In the genomic region with DNA sequence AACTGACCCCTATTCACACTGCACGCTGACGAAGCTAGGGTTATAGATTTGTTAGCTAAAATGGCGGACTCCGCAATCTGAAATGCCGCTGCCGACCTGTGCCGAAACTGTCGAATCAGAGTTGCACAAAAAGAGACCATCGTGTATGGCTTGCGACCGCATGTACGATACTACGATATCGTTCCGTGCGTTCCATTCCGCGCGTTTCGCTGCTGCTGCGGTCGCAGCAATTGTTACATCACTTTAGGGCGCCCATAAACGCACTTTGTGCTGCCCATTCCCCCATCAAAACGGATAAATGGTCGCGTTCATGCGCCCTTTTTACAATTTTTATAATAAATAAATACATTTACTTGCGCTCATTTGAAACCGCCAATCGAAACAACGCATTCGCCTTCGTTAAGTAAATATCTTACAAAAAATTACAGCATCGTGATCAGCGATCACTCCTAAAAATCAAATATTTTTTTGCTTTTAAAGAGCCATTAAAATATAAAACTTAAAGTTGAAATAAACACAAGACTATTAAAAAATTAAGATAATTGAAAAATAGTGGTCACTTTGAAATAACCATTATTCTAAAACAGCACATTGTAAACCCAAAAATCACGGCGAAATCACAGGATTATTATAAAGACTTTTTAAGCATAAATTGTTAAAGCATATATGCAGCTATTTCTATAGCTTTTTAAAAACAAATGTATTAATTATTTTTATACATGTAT, we compare ENCODE assay signal across 5 fruit fly cellular contexts.
A peak's percentile ranks its signal among the peaks of the same experiment; 100 is the strongest.
TF ChIP-seq lines count a peak whose summit lies in the region.

A gene (minus strand): TSS at position 174 of the 725 bp plus-strand sequence.

- TF ChIP-seq CTCF in whole organism, embryonic (GFP tag; optimal IDR thresholded peaks at IDR 0.05; lab: Kevin White, UChicago): no peak

TF ChIP-seq in whole organism, adult, 20 proteins besides CTCF, POLR2A, EP300 and RAD21 (continues in another document):
- peak; percentile 13 for TF ChIP-seq pad (GFP tag; optimal IDR thresholded peaks at IDR 0.05; lab: Kevin White, UChicago)
- TF ChIP-seq CG14711 (tag; optimal IDR thresholded peaks at IDR 0.05; lab: Kevin White, UChicago): peak; percentile 58
- peak; percentile 21 for TF ChIP-seq CG11617 (GFP tag; optimal IDR thresholded peaks at IDR 0.05; lab: Kevin White, UChicago)
- peak; percentile 66 for TF ChIP-seq CG7101 (tag; optimal IDR thresholded peaks at IDR 0.05; lab: Kevin White, UChicago)
- peak; percentile 13 for TF ChIP-seq CG33017 (tag; optimal IDR thresholded peaks at IDR 0.05; lab: Kevin White, UChicago)
- peak; percentile 31 for TF ChIP-seq ovo (GFP tag; optimal IDR thresholded peaks at IDR 0.05; lab: Kevin White, UChicago)
- peak; percentile 86 for TF ChIP-seq Mnt (GFP tag; optimal IDR thresholded peaks at IDR 0.05; lab: Kevin White, UChicago)
- TF ChIP-seq CG12768 (GFP tag; optimal IDR thresholded peaks at IDR 0.05; lab: Kevin White, UChicago): peak; percentile 58
- TF ChIP-seq tj (GFP tag; optimal IDR thresholded peaks at IDR 0.05; lab: Kevin White, UChicago): peak; percentile 75
- TF ChIP-seq Crg-1 (GFP tag; optimal IDR thresholded peaks at IDR 0.05; lab: Kevin White, UChicago): peak; percentile 72
- no peak for TF ChIP-seq Clk (GFP tag; optimal IDR thresholded peaks at IDR 0.05; lab: Kevin White, UChicago)
- TF ChIP-seq toe (GFP tag; optimal IDR thresholded peaks at IDR 0.05; lab: Kevin White, UChicago): no peak
- TF ChIP-seq cic (GFP tag; optimal IDR thresholded peaks at IDR 0.05; lab: Kevin White, UChicago): peak; percentile 17
- TF ChIP-seq CG7045 (GFP tag; optimal IDR thresholded peaks at IDR 0.05; lab: Kevin White, UChicago): no peak
- TF ChIP-seq CG1620 (GFP tag; optimal IDR thresholded peaks at IDR 0.05; lab: Kevin White, UChicago): peak; percentile 40
- peak; percentile 50 for TF ChIP-seq bab1 (GFP tag; optimal IDR thresholded peaks at IDR 0.05; lab: Kevin White, UChicago)

TF ChIP-seq in whole organism, embryonic, 481 proteins besides CTCF, POLR2A, EP300 and RAD21 (continues in another document):
- TF ChIP-seq sug (tag; optimal IDR thresholded peaks at IDR 0.05; lab: Kevin White, UChicago) (no peak), ems (GFP tag; optimal IDR thresholded peaks at IDR 0.05; lab: Kevin White, UChicago) (no peak), CG4404 (GFP tag; IDR thresholded peaks at IDR 0.05; lab: Robert Waterston, UW) (0 out of 2 replicates have a peak, but pooled peaks have one; percentile 23), Bteb2 (GFP tag; optimal IDR thresholded peaks at IDR 0.05; lab: Kevin White, UChicago) (no peak), ash1 (GFP tag; optimal IDR thresholded peaks at IDR 0.05; lab: Kevin White, UChicago) (no peak), seq (GFP tag; IDR thresholded peaks at IDR 0.05; lab: Robert Waterston, UW) (peak; percentile 63), D (optimal IDR thresholded peaks at IDR 0.05; lab: Kevin White, UChicago) (no peak), D (GFP tag; optimal IDR thresholded peaks at IDR 0.05; lab: Kevin White, UChicago) (no peak), CG7786 (GFP tag; optimal IDR thresholded peaks at IDR 0.05; lab: Kevin White, UChicago) (no peak), CG1602 (GFP tag; optimal IDR thresholded peaks at IDR 0.05; lab: Kevin White, UChicago) (peak; percentile 1), CG6689 (GFP tag; IDR thresholded peaks at IDR 0.05; lab: Robert Waterston, UW) (peak; percentile 41; the same call in 1 of the 2 replicates), CG2116 (GFP tag; optimal IDR thresholded peaks at IDR 0.05; lab: Kevin White, UChicago) (peak; percentile 98), CG18011 (GFP tag; optimal IDR thresholded peaks at IDR 0.05; lab: Kevin White, UChicago) (no peak), bcd (GFP tag; optimal IDR thresholded peaks at IDR 0.05; lab: Kevin White, UChicago) (peak; percentile 8), shn (GFP tag; optimal IDR thresholded peaks at IDR 0.05; lab: Kevin White, UChicago) (no peak), CG10209 (GFP tag; optimal IDR thresholded peaks at IDR 0.05; lab: Kevin White, UChicago) (no peak)

TF ChIP-seq in whole organism, prepupa, 60 proteins besides CTCF, POLR2A, EP300 and RAD21 (continues in another document):
- TF ChIP-seq CG6854 (GFP tag; optimal IDR thresholded peaks at IDR 0.05; lab: Kevin White, UChicago): peak; percentile 12
- no peak for TF ChIP-seq CG31627 (GFP tag; optimal IDR thresholded peaks at IDR 0.05; lab: Kevin White, UChicago)
- no peak for TF ChIP-seq Hr4 (GFP tag; optimal IDR thresholded peaks at IDR 0.05; lab: Kevin White, UChicago)
- no peak for TF ChIP-seq CG16779 (tag; optimal IDR thresholded peaks at IDR 0.05; lab: Kevin White, UChicago)
- peak; percentile 64; the same call in 1 of the 3 replicates for TF ChIP-seq CG6163 (GFP tag; IDR thresholded peaks at IDR 0.05; lab: Robert Waterston, UW)
- peak; percentile 27 for TF ChIP-seq achi (GFP tag; optimal IDR thresholded peaks at IDR 0.05; lab: Kevin White, UChicago)
- TF ChIP-seq ss (GFP tag; optimal IDR thresholded peaks at IDR 0.05; lab: Kevin White, UChicago): no peak
- TF ChIP-seq OdsH (GFP tag; optimal IDR thresholded peaks at IDR 0.05; lab: Kevin White, UChicago): no peak
- no peak for TF ChIP-seq Ets96B (tag; optimal IDR thresholded peaks at IDR 0.05; lab: Kevin White, UChicago)
- no peak; the same call in 2 of the 3 replicates for TF ChIP-seq eg (GFP tag; IDR thresholded peaks at IDR 0.05; lab: Robert Waterston, UW)
- TF ChIP-seq CG9139 (GFP tag; optimal IDR thresholded peaks at IDR 0.05; lab: Kevin White, UChicago): no peak
- peak; percentile 43 for TF ChIP-seq lz (GFP tag; optimal IDR thresholded peaks at IDR 0.05; lab: Kevin White, UChicago)
- TF ChIP-seq topi (GFP tag; optimal IDR thresholded peaks at IDR 0.05; lab: Kevin White, UChicago): peak; percentile 32
- no peak for TF ChIP-seq CG8319 (GFP tag; optimal IDR thresholded peaks at IDR 0.05; lab: Kevin White, UChicago)
- no peak for TF ChIP-seq Blimp-1 (GFP tag; optimal IDR thresholded peaks at IDR 0.05; lab: Kevin White, UChicago)
- no peak for TF ChIP-seq CG7368 (GFP tag; optimal IDR thresholded peaks at IDR 0.05; lab: Kevin White, UChicago)
- TF ChIP-seq Lpt (GFP tag; optimal IDR thresholded peaks at IDR 0.05; lab: Kevin White, UChicago): peak; percentile 2
- peak; percentile 11 for TF ChIP-seq cyc (GFP tag; optimal IDR thresholded peaks at IDR 0.05; lab: Kevin White, UChicago)

TF ChIP-seq in whole organism, pupa, 21 proteins besides CTCF, POLR2A, EP300 and RAD21:
- TF ChIP-seq CG17806 (tag; optimal IDR thresholded peaks at IDR 0.05; lab: Kevin White, UChicago) (no peak), Snoo (tag; optimal IDR thresholded peaks at IDR 0.05; lab: Kevin White, UChicago) (peak; percentile 16), CG8159 (tag; optimal IDR thresholded peaks at IDR 0.05; lab: Kevin White, UChicago) (no peak), fd96Ca (GFP tag; IDR thresholded peaks at IDR 0.05; lab: Robert Waterston, UW) (peak; percentile 59; the same call in 2 of the 3 replicates), CG12605 (GFP tag; IDR thresholded peaks at IDR 0.05; lab: Robert Waterston, UW) (peak; percentile 50), D1 (tag; optimal IDR thresholded peaks at IDR 0.05; lab: Kevin White, UChicago) (no peak), EcR (GFP tag; optimal IDR thresholded peaks at IDR 0.05; lab: Kevin White, UChicago) (peak; percentile 6), CG4496 (GFP tag; IDR thresholded peaks at IDR 0.05; lab: Robert Waterston, UW) (peak; percentile 45; the same call in 1 of the 3 replicates), CG34367 (tag; optimal IDR thresholded peaks at IDR 0.05; lab: Kevin White, UChicago) (no peak), Pif1B (GFP tag; optimal IDR thresholded peaks at IDR 0.05; lab: Kevin White, UChicago) (peak; percentile 44), CG13204 (GFP tag; optimal IDR thresholded peaks at IDR 0.05; lab: Kevin White, UChicago) (no peak), CG8301 (tag; optimal IDR thresholded peaks at IDR 0.05; lab: Kevin White, UChicago) (no peak), Ets98B (GFP tag; IDR thresholded peaks at IDR 0.05; lab: Robert Waterston, UW) (peak; percentile 42), Pif1A (GFP tag; optimal IDR thresholded peaks at IDR 0.05; lab: Kevin White, UChicago) (no peak), CG15710 (tag; optimal IDR thresholded peaks at IDR 0.05; lab: Kevin White, UChicago) (no peak)
TF ChIP-seq in whole organism, pupa: peak in this region for 7.

TF ChIP-seq in whole organism, wandering third instar larva, 38 proteins besides CTCF, POLR2A, EP300 and RAD21:
- TF ChIP-seq sage (GFP tag; optimal IDR thresholded peaks at IDR 0.05; lab: Kevin White, UChicago): no peak
- peak; percentile 59 for TF ChIP-seq woc (GFP tag; optimal IDR thresholded peaks at IDR 0.05; lab: Kevin White, UChicago)
- TF ChIP-seq foxo (GFP tag; optimal IDR thresholded peaks at IDR 0.05; lab: Kevin White, UChicago): peak in 1 of 2 experiments; percentile 31
- TF ChIP-seq Rel (GFP tag; optimal IDR thresholded peaks at IDR 0.05; lab: Kevin White, UChicago): peak; percentile 5
- peak; percentile 8 for TF ChIP-seq Rel (tag; optimal IDR thresholded peaks at IDR 0.05; lab: Kevin White, UChicago)
- no peak for TF ChIP-seq CG32264 (GFP tag; optimal IDR thresholded peaks at IDR 0.05; lab: Kevin White, UChicago)
- TF ChIP-seq jim (GFP tag; optimal IDR thresholded peaks at IDR 0.05; lab: Kevin White, UChicago): peak; percentile 57
- TF ChIP-seq Myc (optimal IDR thresholded peaks at IDR 0.05; lab: Kevin White, UChicago): peak; percentile 10
- no peak for TF ChIP-seq brk (GFP tag; optimal IDR thresholded peaks at IDR 0.05; lab: Kevin White, UChicago)
- peak; percentile 77 for TF ChIP-seq Hr83 (GFP tag; optimal IDR thresholded peaks at IDR 0.05; lab: Kevin White, UChicago; ENCODE audit: poor library complexity, severe bottlenecking)
- peak; percentile 39 for TF ChIP-seq Sp1 (GFP tag; optimal IDR thresholded peaks at IDR 0.05; lab: Kevin White, UChicago)
- TF ChIP-seq pan (optimal IDR thresholded peaks at IDR 0.05; lab: Kevin White, UChicago): no peak
- TF ChIP-seq Dif (GFP tag; optimal IDR thresholded peaks at IDR 0.05; lab: Kevin White, UChicago; ENCODE audit: partially characterized antibody): peak; percentile 5
- TF ChIP-seq Vsx2 (GFP tag; optimal IDR thresholded peaks at IDR 0.05; lab: Kevin White, UChicago; ENCODE audit: partially characterized antibody): no peak
- peak; percentile 50 for TF ChIP-seq Hnf4 (GFP tag; optimal IDR thresholded peaks at IDR 0.05; lab: Kevin White, UChicago)
- peak; percentile 42 for TF ChIP-seq h (GFP tag; optimal IDR thresholded peaks at IDR 0.05; lab: Kevin White, UChicago)
- no peak for TF ChIP-seq HLH106 (tag; optimal IDR thresholded peaks at IDR 0.05; lab: Kevin White, UChicago)
- peak; percentile 43 for TF ChIP-seq rgr (GFP tag; optimal IDR thresholded peaks at IDR 0.05; lab: Kevin White, UChicago)
